Worm (Caenorhabditis elegans) whole organism, L4 larva: ENCODE data around the gene R08A2.1.
A peak's percentile ranks its signal among the peaks of the same experiment; 100 is the strongest.

Experiments
- F37D6.2 ChIP-seq: sonication (generic microtip); optimal IDR thresholded peaks from 2 replicates; lab custom pipeline; 2016; ENCODE audit warnings: mild to moderate bottlenecking, missing genetic modification characterization, missing compliant biosample characterization
- Y5F2A.4 ChIP-seq: fragments of 200-800 bp; sonication (Bioruptor generic); optimal IDR thresholded peaks from 2 replicates; lab custom pipeline; 2018; ENCODE audit warnings: mild to moderate bottlenecking, missing genetic modification characterization, missing compliant biosample characterization
- aha-1 ChIP-seq: fragments of 150-350 bp; peaks from one replicate; lab custom pipeline; 2014; ENCODE audit warnings: missing biosample characterization, missing genetic modification characterization
- attf-4 ChIP-seq: sonication (generic microtip); optimal IDR thresholded peaks from 3 replicates; lab custom pipeline; 2017; ENCODE audit warnings: missing biosample characterization, missing genetic modification characterization
- daf-8 ChIP-seq: fragments of 200-800 bp; sonication (Bioruptor generic); IDR thresholded peaks from 2 replicates; pipeline ENCODE4 v1.3.6; 2022; ENCODE audit warnings: missing genetic modification characterization, missing compliant biosample characterization
- hlh-11 ChIP-seq: fragments of 200-800 bp; sonication (Bioruptor generic); optimal IDR thresholded peaks from 2 replicates; lab custom pipeline; 2018; ENCODE audit warnings: mild to moderate bottlenecking, missing genetic modification characterization, missing compliant biosample characterization
- lim-7 ChIP-seq: fragments of 200-800 bp; sonication (Bioruptor generic); IDR thresholded peaks from 2 replicates; pipeline ENCODE4 v1.3.6; 2022; ENCODE audit warnings: missing genetic modification characterization, missing compliant biosample characterization
- lin-15B ChIP-seq: fragments of 150-350 bp; sonication (generic microtip); optimal IDR thresholded peaks from 3 replicates; lab custom pipeline; 2014; ENCODE audit warnings: missing biosample characterization, missing genetic modification characterization
- lin-38 ChIP-seq: fragments of 200-800 bp; sonication (Bioruptor generic); IDR thresholded peaks from 2 replicates; pipeline ENCODE4 v1.3.6; 2022; ENCODE audit warnings: missing genetic modification reagents, missing genetic modification characterization, missing compliant biosample characterization
- lir-3 ChIP-seq: sonication (generic microtip); optimal IDR thresholded peaks from 2 replicates; lab custom pipeline; 2016; ENCODE audit warnings: mild to moderate bottlenecking, missing genetic modification characterization, missing compliant biosample characterization
- mxl-2 ChIP-seq: fragments of 200-800 bp; sonication (Bioruptor generic); conservative IDR thresholded peaks from 2 replicates; pipeline ENCODE4 v1.3.6; 2022; ENCODE audit warnings: missing genetic modification reagents, missing genetic modification characterization, missing compliant biosample characterization
- mxl-3 ChIP-seq: fragments of 200-800 bp; sonication (Bioruptor generic); optimal IDR thresholded peaks from 2 replicates; lab custom pipeline; 2018; ENCODE audit warnings: mild to moderate bottlenecking, missing genetic modification characterization, missing compliant biosample characterization
- nhr-10 ChIP-seq: fragments of 150-350 bp; optimal IDR thresholded peaks from 2 replicates; lab custom pipeline; 2014; ENCODE audit warnings: missing biosample characterization, missing genetic modification characterization
- nhr-111 ChIP-seq: fragments of 200-800 bp; sonication (Bioruptor generic); optimal IDR thresholded peaks from 2 replicates; lab custom pipeline; 2018; ENCODE audit warnings: mild to moderate bottlenecking, missing genetic modification characterization, missing compliant biosample characterization
- snpc-1.2 ChIP-seq: fragments of 200-800 bp; sonication (Bioruptor generic); IDR thresholded peaks from 2 replicates; pipeline ENCODE4 v1.3.6; 2022; ENCODE audit warnings: missing genetic modification reagents, missing genetic modification characterization, missing compliant biosample characterization
- unc-62 ChIP-seq, 3 experiments: fragments of 150-350 bp in 1 of 3; sonication (generic microtip); optimal IDR thresholded peaks in 2 of 3; peaks in 1 of 3; 1 replicate in 1 of 3; 2 replicates in 2 of 3; lab custom pipeline; 2014 to 2017; ENCODE audit warnings: missing biosample characterization in 3 of 3, missing genetic modification characterization in 3 of 3, missing genetic modification reagents in 3 of 3, missing genotype in 1 of 3

R08A2.1 gene

ce11 chrV:14680014-14680413 lies 39.4 kb downstream of the R08A2.1 start, which contains the start of gene C47E8.3:
Gene C47E8.3, plus strand, starts transcription at chrV:14680314.
- no peak for TF ChIP-seq nhr-111 (GFP tag; lab: Kevin White, UChicago)
- no peak for TF ChIP-seq lim-7 (GFP tag; lab: Robert Waterston, UW)
- TF ChIP-seq nhr-10 (tag; lab: Kevin White, UChicago), result no peak
- TF ChIP-seq aha-1, result peak; percentile 22
- no peak for TF ChIP-seq attf-4
- no peak for TF ChIP-seq F37D6.2 (tag; lab: Kevin White, UChicago)

- no peak for TF ChIP-seq Y5F2A.4 (GFP tag; lab: Kevin White, UChicago)
- TF ChIP-seq unc-62 (GFP tag; optimal IDR thresholded peaks at IDR 0.05 in 1 of 2; lab: Kevin White, UChicago), result no peak
- TF ChIP-seq unc-62 (tag; optimal IDR thresholded peaks at IDR 0.05; lab: Kevin White, UChicago), result no peak
- TF ChIP-seq snpc-1.2 (GFP tag; lab: Robert Waterston, UW), result no peak
- TF ChIP-seq mxl-3 (GFP tag; lab: Kevin White, UChicago), result no peak
- no peak for TF ChIP-seq F37D6.2 (tag; lab: Kevin White, UChicago)
- TF ChIP-seq lin-15B (tag; lab: Kevin White, UChicago), result no peak
- no peak for TF ChIP-seq daf-8
- no peak for TF ChIP-seq lir-3 (tag; lab: Kevin White, UChicago)
- TF ChIP-seq lin-38 (GFP tag; lab: Robert Waterston, UW), result no peak
- TF ChIP-seq mxl-2, result no peak
- TF ChIP-seq hlh-11, result no peak
- TF ChIP-seq, all 104 proteins: peak for 0
Observed at ce11 chrV:14678298-14678697, 41.1 kb downstream of the R08A2.1 start.
